Worm (Caenorhabditis elegans): ENCODE measurements around the gene exc-13.

exc-13 gene

DNA sequence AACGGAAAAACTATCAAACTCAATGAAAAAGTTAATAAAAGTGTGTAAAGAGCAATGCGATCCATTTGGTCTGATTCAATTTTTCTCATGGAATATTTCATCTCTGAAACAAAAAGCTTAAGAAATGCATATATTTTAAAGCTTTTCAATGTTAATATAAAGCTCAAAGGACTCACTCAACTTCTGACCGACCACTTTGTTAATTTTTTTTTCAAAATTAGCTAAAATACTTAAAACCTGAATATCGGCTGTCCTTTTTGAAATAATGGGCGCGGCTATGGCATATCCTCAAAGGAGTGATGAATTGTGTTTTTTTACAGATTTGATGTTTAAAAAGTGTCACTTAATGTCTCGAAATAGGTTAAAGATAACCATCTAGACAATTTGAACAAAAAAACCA is 24.7 kb downstream of the exc-13 start, which contains the start of gene C02H6.1:
Gene C02H6.1, minus strand, starts transcription at position 101 of the 400 bp plus-strand sequence.
- TF ChIP-seq K09A11.1 (tag; optimal IDR thresholded peaks at IDR 0.05; ENCODE audit: insufficient read depth) (no peak), che-1 (tag; optimal IDR thresholded peaks at IDR 0.05) (no peak), dve-1 (tag; optimal IDR thresholded peaks at IDR 0.05) (no peak), pqm-1 (tag; optimal IDR thresholded peaks at IDR 0.05) (no peak), ceh-48 (tag; optimal IDR thresholded peaks at IDR 0.05) (no peak), unc-55 (GFP tag; optimal IDR thresholded peaks at IDR 0.05) (no peak), F13H6.1 (tag; optimal IDR thresholded peaks at IDR 0.05) (no peak), hlh-13 (GFP tag; optimal IDR thresholded peaks at IDR 0.05) (no peak), unc-86 (tag; optimal IDR thresholded peaks at IDR 0.05) (no peak), C38D4.7 (GFP tag; optimal IDR thresholded peaks at IDR 0.05) (no peak), mec-3 (tag; optimal IDR thresholded peaks at IDR 0.05; ENCODE audit: borderline replicate concordance) (no peak), pax-1 (tag; optimal IDR thresholded peaks at IDR 0.05) (no peak), fkh-6 (tag; optimal IDR thresholded peaks at IDR 0.05) (no peak), ceh-22 (tag; optimal IDR thresholded peaks at IDR 0.05) (no peak), K02D7.2 (tag; optimal IDR thresholded peaks at IDR 0.05) (no peak), ahr-1 (tag; optimal IDR thresholded peaks at IDR 0.05) (no peak)

ce11 chrV:7391933-7392332 is 26.9 kb downstream of the exc-13 start, which contains the start of gene fbxa-105:
TSS of gene fbxa-105 (minus strand) at chrV:7392029.
- TF ChIP-seq npax-4 (tag; optimal IDR thresholded peaks at IDR 0.05) = no peak
- TF ChIP-seq mec-3 (tag; optimal IDR thresholded peaks at IDR 0.05; ENCODE audit: borderline replicate concordance) = no peak
- TF ChIP-seq syd-9 (tag; optimal IDR thresholded peaks at IDR 0.05) = no peak
- no peak for TF ChIP-seq unc-86 (tag; optimal IDR thresholded peaks at IDR 0.05)
- TF ChIP-seq sox-2 (GFP tag; IDR thresholded peaks at IDR 0.05) = no peak
- TF ChIP-seq zip-5 (tag; optimal IDR thresholded peaks at IDR 0.05) = no peak
- no peak for TF ChIP-seq pag-3 (tag; optimal IDR thresholded peaks at IDR 0.05; ENCODE audit: borderline replicate concordance)
- TF ChIP-seq C08G9.2 (tag; optimal IDR thresholded peaks at IDR 0.05) = no peak
- no peak for TF ChIP-seq ceh-30 (tag; optimal IDR thresholded peaks at IDR 0.05)
- no peak for TF ChIP-seq T23F11.4 (GFP tag; optimal IDR thresholded peaks at IDR 0.05)
- no peak for TF ChIP-seq hlh-6 (tag; optimal IDR thresholded peaks at IDR 0.05)
- TF ChIP-seq odd-2 (tag; optimal IDR thresholded peaks at IDR 0.05) = no peak
- no peak for TF ChIP-seq elt-2 (tag; optimal IDR thresholded peaks at IDR 0.05)
- TF ChIP-seq ttx-3 (tag; optimal IDR thresholded peaks at IDR 0.05) = no peak
- no peak for TF ChIP-seq rnt-1 (tag; optimal IDR thresholded peaks at IDR 0.05)
- TF ChIP-seq pat-9 (tag; optimal IDR thresholded peaks at IDR 0.05) = no peak
- TF ChIP-seq hlh-30 (tag; optimal IDR thresholded peaks at IDR 0.05; ENCODE audit: insufficient read depth) = no peak

DNA sequence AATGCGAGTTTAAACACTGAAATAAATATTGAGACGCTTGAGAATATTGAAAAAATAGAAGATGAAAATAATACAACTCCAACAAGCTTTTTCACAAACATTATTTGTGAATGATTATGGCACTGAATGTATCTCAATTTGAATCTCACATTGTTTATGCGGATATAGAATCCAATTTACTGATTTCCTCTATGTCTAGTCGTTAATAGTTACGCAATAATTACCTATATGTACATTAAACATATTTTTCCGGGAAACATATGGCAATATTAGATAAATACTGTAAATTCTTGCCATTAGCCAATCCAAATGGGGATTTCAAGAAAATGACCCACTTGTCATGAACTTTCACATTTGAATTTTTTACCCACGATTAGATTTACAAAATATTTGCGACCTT is 30.3 kb downstream of the exc-13 start, which contains the start of gene srx-9:
Gene srx-9, minus strand, starts transcription at position 101 of the 400 bp plus-strand sequence.
- TF ChIP-seq unc-86 (tag; optimal IDR thresholded peaks at IDR 0.05) (no peak), sox-2 (GFP tag; IDR thresholded peaks at IDR 0.05) (no peak), T23F11.4 (GFP tag; optimal IDR thresholded peaks at IDR 0.05) (no peak), elt-4 (tag; optimal IDR thresholded peaks at IDR 0.05) (no peak)

DNA sequence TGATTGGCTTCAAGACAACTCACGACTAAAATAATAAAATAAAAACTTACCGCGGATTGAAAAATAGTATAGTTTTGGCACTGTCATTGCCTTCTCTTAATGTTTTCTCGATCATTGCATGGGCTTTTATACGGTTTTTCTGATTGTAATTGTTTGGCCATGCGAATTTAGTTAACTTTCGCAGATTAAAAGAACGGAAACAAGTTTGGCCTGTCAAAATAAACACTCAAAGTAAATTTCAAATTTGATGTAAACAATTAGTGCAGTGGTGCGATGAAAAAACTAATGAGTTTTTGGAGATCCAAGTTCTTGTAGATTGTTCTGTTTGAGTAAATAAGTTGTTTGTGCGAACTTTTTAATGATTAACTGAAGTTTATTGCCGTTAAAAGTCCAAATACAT is 34.2 kb downstream of the exc-13 start, which contains the start of gene gst-41:
Gene gst-41, minus strand, starts transcription at position 101 of the 400 bp plus-strand sequence.
- no peak for TF ChIP-seq F13H6.1 (tag; optimal IDR thresholded peaks at IDR 0.05)
- no peak for TF ChIP-seq K02D7.2 (tag; optimal IDR thresholded peaks at IDR 0.05)
- TF ChIP-seq hlh-15 (tag; optimal IDR thresholded peaks at IDR 0.05) = no peak
- TF ChIP-seq nhr-232 (tag; optimal IDR thresholded peaks at IDR 0.05) = no peak
- TF ChIP-seq nhr-11 (tag; optimal IDR thresholded peaks at IDR 0.05) = no peak
- TF ChIP-seq pqm-1 (tag; optimal IDR thresholded peaks at IDR 0.05) = no peak
- no peak for TF ChIP-seq ztf-16 (tag; optimal IDR thresholded peaks at IDR 0.05)
- TF ChIP-seq fkh-10 (GFP tag; optimal IDR thresholded peaks at IDR 0.05) = no peak
